Worm (Caenorhabditis elegans): Measurements from ENCODE around the gene F18E9.1.
A peak's percentile ranks its signal among the peaks of the same experiment; 100 is the strongest.

F18E9.1 gene

ce11 chrX:8601235-8601634, at the start of gene F18E9.1:
F18E9.1 (plus strand) TSS chrX:8601535.
- no peak for TF ChIP-seq hmg-4 (GFP tag; optimal IDR thresholded peaks at IDR 0.05)
- TF ChIP-seq aly-1 (tag; optimal IDR thresholded peaks at IDR 0.05) = no peak
- no peak for TF ChIP-seq tbx-11 (GFP tag; IDR thresholded peaks at IDR 0.05)
- no peak for TF ChIP-seq B0310.2 (tag; optimal IDR thresholded peaks at IDR 0.05)
- no peak for TF ChIP-seq tra-4 (tag; optimal IDR thresholded peaks at IDR 0.05)

DNA sequence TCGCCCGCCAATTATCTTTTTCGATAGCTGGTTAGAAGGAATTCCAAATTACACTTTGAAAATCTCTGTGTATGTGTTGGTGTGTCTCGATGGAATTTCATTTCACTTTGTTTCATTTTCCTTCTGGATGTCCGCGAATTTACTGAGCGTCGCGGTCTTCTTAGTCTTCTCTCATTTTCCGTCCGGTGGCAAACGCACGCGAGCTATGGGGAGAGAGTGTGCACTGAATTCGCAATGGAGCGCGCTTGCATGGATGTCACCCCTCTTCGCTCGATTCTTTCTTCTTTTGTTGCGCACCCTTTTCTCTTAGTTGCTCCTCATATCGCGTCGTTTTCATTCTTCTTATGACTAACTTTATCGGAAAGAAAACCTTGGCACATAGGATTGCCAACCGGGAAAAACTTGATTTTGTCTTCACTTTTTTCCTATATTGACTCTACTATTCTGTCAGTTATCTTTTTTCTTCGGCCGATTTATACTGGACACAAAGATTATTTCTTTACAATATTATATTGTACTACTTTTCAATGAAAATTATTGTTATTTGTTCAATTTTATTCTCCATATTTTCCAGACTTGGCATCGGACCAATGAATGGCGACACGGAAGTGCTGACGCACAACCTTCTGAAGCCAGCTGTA, 49.5 kb upstream of the F18E9.1 start, which contains the start of gene dhhc-14:
Gene dhhc-14 (plus strand): TSS at position 591 of the 641 bp plus-strand sequence.
- no peak for TF ChIP-seq ama-1 (optimal IDR thresholded peaks at IDR 0.05)
- TF ChIP-seq hnd-1 (tag; optimal IDR thresholded peaks at IDR 0.05) = no peak
- TF ChIP-seq ceh-36 (tag; optimal IDR thresholded peaks at IDR 0.05) = no peak
- TF ChIP-seq tbx-37 (GFP tag; conservative IDR thresholded peaks at IDR 0.05) = no peak
- TF ChIP-seq pes-1 (GFP tag; IDR thresholded peaks at IDR 0.05) = no peak
- TF ChIP-seq aly-1 (tag; optimal IDR thresholded peaks at IDR 0.05) = no peak
- TF ChIP-seq tbx-11 (GFP tag; IDR thresholded peaks at IDR 0.05) = 0 out of 2 replicates have a peak, but pooled peaks have one; percentile 18
- no peak for TF ChIP-seq sea-1 (GFP tag; conservative IDR thresholded peaks at IDR 0.05)
- peak; percentile 53 for TF ChIP-seq hmg-4 (GFP tag; optimal IDR thresholded peaks at IDR 0.05)
- TF ChIP-seq scrt-1 (GFP tag; IDR thresholded peaks at IDR 0.05) = no peak
- TF ChIP-seq F13C5.2 (tag; optimal IDR thresholded peaks at IDR 0.05) = peak; percentile 31
- no peak for TF ChIP-seq tra-4 (tag; optimal IDR thresholded peaks at IDR 0.05)
- TF ChIP-seq flt-1 (GFP tag; IDR thresholded peaks at IDR 0.05) = no peak
- no peak for TF ChIP-seq hmbx-1 (tag; optimal IDR thresholded peaks at IDR 0.05)
- TF ChIP-seq ets-7 (tag; optimal IDR thresholded peaks at IDR 0.05) = no peak
- TF ChIP-seq ceh-13 (GFP tag; optimal IDR thresholded peaks at IDR 0.05) = no peak
- no peak for TF ChIP-seq B0310.2 (tag; optimal IDR thresholded peaks at IDR 0.05)

DNA sequence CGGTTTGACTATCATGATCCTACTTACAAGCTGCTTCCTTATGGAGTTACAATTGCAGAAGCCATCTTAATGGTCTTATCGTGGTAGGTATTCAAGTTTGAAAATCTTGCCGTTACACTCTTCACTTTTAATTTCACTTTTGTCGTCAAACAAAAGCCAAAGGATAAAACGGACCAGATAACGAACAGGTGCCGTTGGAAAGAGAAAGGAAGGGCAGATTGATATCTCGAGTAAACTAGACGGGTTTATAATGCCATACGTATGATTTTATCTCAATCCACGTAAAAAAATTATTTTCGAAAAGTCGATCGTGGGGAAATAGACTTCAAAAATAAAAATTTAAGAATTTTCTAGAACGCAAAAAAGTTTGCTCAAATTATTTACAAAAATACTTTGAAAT, 47.3 kb upstream of the F18E9.1 start:
- TF ChIP-seq ceh-13 (GFP tag; optimal IDR thresholded peaks at IDR 0.05) = no peak
- TF ChIP-seq scrt-1 (GFP tag; IDR thresholded peaks at IDR 0.05) = no peak
- no peak for TF ChIP-seq ets-7 (tag; optimal IDR thresholded peaks at IDR 0.05)
- TF ChIP-seq hmg-4 (GFP tag; optimal IDR thresholded peaks at IDR 0.05) = no peak
- no peak for TF ChIP-seq hnd-1 (tag; optimal IDR thresholded peaks at IDR 0.05)
- TF ChIP-seq ama-1 (optimal IDR thresholded peaks at IDR 0.05) = no peak
- TF ChIP-seq sea-1 (GFP tag; conservative IDR thresholded peaks at IDR 0.05) = no peak

DNA sequence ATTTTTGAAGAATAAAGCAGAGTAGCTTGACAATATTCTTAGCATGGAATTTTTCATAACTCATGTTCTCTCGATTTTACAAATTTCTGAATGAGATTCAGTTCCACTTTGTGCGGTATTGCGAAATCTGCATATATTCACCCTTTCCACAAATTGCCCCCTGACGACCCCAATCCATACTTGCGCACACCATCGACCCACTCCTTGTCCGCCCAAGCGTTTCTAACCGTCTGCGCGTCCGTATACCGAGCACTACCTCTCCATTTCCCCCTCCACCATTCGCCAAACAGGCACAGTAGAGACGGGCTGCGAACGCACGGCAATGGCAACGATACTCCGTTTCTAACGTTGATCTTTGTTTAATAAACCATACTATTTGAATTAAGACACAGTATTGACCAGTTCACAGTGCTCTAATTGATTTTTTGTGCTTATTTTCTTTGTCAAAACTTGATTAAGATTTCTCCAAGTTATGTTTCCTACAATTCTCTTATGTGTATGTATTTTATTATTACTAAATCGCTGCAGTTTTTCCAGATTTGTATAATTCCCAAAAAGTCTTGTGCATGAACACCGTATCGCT, 44.6 kb upstream of the F18E9.1 start, which contains the start of gene utx-1:
Gene utx-1 (plus strand): TSS at position 533 of the 583 bp plus-strand sequence.
- TF ChIP-seq ets-7 (tag; optimal IDR thresholded peaks at IDR 0.05) (no peak), tbx-11 (GFP tag; IDR thresholded peaks at IDR 0.05) (no peak), F13C5.2 (tag; optimal IDR thresholded peaks at IDR 0.05) (peak; percentile 45), hmg-4 (GFP tag; optimal IDR thresholded peaks at IDR 0.05) (peak; percentile 43), aly-1 (tag; optimal IDR thresholded peaks at IDR 0.05) (peak; percentile 43), flt-1 (GFP tag; IDR thresholded peaks at IDR 0.05) (no peak)

ce11 chrX:8562586-8562985, 38.7 kb upstream of the F18E9.1 start:
- no peak for TF ChIP-seq ets-7 (tag; optimal IDR thresholded peaks at IDR 0.05)
- no peak for TF ChIP-seq B0310.2 (tag; optimal IDR thresholded peaks at IDR 0.05)
- TF ChIP-seq ama-1 (optimal IDR thresholded peaks at IDR 0.05) = no peak
- TF ChIP-seq ceh-36 (tag; optimal IDR thresholded peaks at IDR 0.05) = no peak
- no peak for TF ChIP-seq scrt-1 (GFP tag; IDR thresholded peaks at IDR 0.05)
- TF ChIP-seq pes-1 (GFP tag; IDR thresholded peaks at IDR 0.05) = no peak
- no peak for TF ChIP-seq ceh-13 (GFP tag; optimal IDR thresholded peaks at IDR 0.05)
- no peak for TF ChIP-seq hmbx-1 (tag; optimal IDR thresholded peaks at IDR 0.05)
- TF ChIP-seq hnd-1 (tag; optimal IDR thresholded peaks at IDR 0.05) = no peak
- TF ChIP-seq tra-4 (tag; optimal IDR thresholded peaks at IDR 0.05) = no peak
- no peak for TF ChIP-seq sea-1 (GFP tag; conservative IDR thresholded peaks at IDR 0.05)
- no peak for TF ChIP-seq hmg-4 (GFP tag; optimal IDR thresholded peaks at IDR 0.05)
- TF ChIP-seq flt-1 (GFP tag; IDR thresholded peaks at IDR 0.05) = no peak
- TF ChIP-seq aly-1 (tag; optimal IDR thresholded peaks at IDR 0.05) = no peak
- TF ChIP-seq tbx-11 (GFP tag; IDR thresholded peaks at IDR 0.05) = no peak
- no peak for TF ChIP-seq F13C5.2 (tag; optimal IDR thresholded peaks at IDR 0.05)

DNA sequence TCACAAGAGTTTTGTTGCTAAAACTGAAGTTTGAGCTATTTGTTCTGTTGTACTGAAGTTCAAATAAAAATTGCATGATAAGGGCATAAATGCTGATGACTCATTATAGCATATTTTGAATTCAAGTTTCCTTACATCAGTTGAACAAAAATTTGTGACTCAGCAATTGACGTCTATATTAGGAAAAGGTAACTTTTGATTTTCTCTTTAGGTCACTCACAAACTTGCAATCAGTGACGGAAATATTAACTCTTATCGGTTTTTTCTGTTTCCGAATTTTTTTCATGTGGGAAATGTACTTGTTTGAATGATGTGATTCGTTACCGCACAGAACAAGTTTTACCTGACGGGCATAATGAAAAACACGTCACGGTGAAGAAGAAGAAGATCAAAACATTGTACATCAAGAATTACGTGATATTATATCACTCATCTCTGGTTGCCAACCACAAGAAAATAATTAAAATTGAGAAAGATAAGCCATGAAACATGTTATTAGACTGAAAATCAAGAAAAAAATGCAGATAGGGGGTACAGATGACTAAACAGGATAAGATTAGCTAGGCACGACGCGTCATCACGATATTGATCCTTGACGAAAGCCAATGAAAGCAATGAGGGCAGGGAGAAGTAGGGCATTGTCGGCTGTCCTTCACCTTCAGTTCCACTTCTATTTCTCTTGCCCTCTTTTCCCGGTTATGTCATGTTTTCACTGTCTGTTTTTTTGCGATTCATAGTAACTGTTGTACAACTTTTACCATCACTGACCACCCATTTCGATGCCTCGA, 37.5 kb upstream of the F18E9.1 start:
- TF ChIP-seq B0310.2 (tag; optimal IDR thresholded peaks at IDR 0.05) = no peak
- no peak for TF ChIP-seq hmbx-1 (tag; optimal IDR thresholded peaks at IDR 0.05)
- TF ChIP-seq F13C5.2 (tag; optimal IDR thresholded peaks at IDR 0.05) = no peak
- TF ChIP-seq ets-7 (tag; optimal IDR thresholded peaks at IDR 0.05) = no peak
- no peak for TF ChIP-seq flt-1 (GFP tag; IDR thresholded peaks at IDR 0.05)
- no peak for TF ChIP-seq hmg-4 (GFP tag; optimal IDR thresholded peaks at IDR 0.05)
- no peak for TF ChIP-seq tbx-11 (GFP tag; IDR thresholded peaks at IDR 0.05)
- TF ChIP-seq pes-1 (GFP tag; IDR thresholded peaks at IDR 0.05) = no peak

- TF ChIP-seq hmbx-1 (tag; optimal IDR thresholded peaks at IDR 0.05) (no peak), tbx-37 (GFP tag; conservative IDR thresholded peaks at IDR 0.05) (no peak), hnd-1 (tag; optimal IDR thresholded peaks at IDR 0.05) (no peak), pes-1 (GFP tag; IDR thresholded peaks at IDR 0.05) (no peak), ceh-13 (GFP tag; optimal IDR thresholded peaks at IDR 0.05) (no peak), tra-4 (tag; optimal IDR thresholded peaks at IDR 0.05) (no peak), ets-7 (tag; optimal IDR thresholded peaks at IDR 0.05) (no peak), flt-1 (GFP tag; IDR thresholded peaks at IDR 0.05) (no peak), scrt-1 (GFP tag; IDR thresholded peaks at IDR 0.05) (no peak)
Measured at ce11 chrX:8564451-8564795, 36.9 kb upstream of the F18E9.1 start.

Measured in whole organism, early embryonic.